Fruit fly (Drosophila melanogaster) whole organism, embryonic: ENCODE data around the gene CG13285.
A peak's percentile ranks its signal among the peaks of the same experiment; 100 is the strongest.

ENCODE experiments used
- CG10543 ChIP-seq: fragments of 200-800 bp; sonication (Bioruptor generic); optimal IDR thresholded peaks from 3 replicates; lab custom pipeline; 2017; ENCODE audit warnings: missing biosample characterization, mild to moderate bottlenecking, missing genetic modification characterization, moderate library complexity
- CG10979 ChIP-seq: fragments of 200-800 bp; sonication (Bioruptor generic); optimal IDR thresholded peaks from 2 replicates; lab custom pipeline; 2018; ENCODE audit warnings: missing biosample characterization, mild to moderate bottlenecking, missing genetic modification characterization, moderate library complexity
- CG11247 ChIP-seq: fragments of 200-800 bp; sonication (Bioruptor generic); IDR thresholded peaks from 2 replicates; pipeline ENCODE4 v1.3.6; 2022; ENCODE audit warnings: missing biosample characterization, missing genetic modification characterization
- CG14441 ChIP-seq: fragments of 200-800 bp; sonication (Bioruptor generic); IDR thresholded peaks from 2 replicates; pipeline ENCODE4 v1.3.6; 2022; ENCODE audit warnings: missing biosample characterization, missing genetic modification characterization
- CG1529 ChIP-seq: fragments of 200-800 bp; sonication (Bioruptor generic); optimal IDR thresholded peaks from 3 replicates; lab custom pipeline; 2018; ENCODE audit warnings: missing biosample characterization, missing genetic modification characterization
- CG15601 ChIP-seq: fragments of 200-800 bp; sonication (Bioruptor generic); optimal IDR thresholded peaks from 3 replicates; lab custom pipeline; 2019; ENCODE audit warnings: missing biosample characterization, mild to moderate bottlenecking, missing genetic modification characterization, moderate library complexity
- CG17328 ChIP-seq: fragments of 200-800 bp; sonication (Bioruptor generic); IDR thresholded peaks from 2 replicates; pipeline ENCODE4 v1.3.6; 2022; ENCODE audit warnings: missing biosample characterization, missing genetic modification characterization
- CG4404 ChIP-seq: fragments of 200-800 bp; sonication (Bioruptor generic); IDR thresholded peaks from 2 replicates; pipeline ENCODE4 v1.3.6; 2022; ENCODE audit warnings: missing biosample characterization, missing genetic modification characterization
- CG4730 ChIP-seq: fragments of 200-800 bp; sonication (Bioruptor generic); IDR thresholded peaks from 2 replicates; pipeline ENCODE4 v1.3.6; 2022; ENCODE audit warnings: missing biosample characterization, missing genetic modification characterization
- CG6683 ChIP-seq: fragments of 200-800 bp; sonication (Bioruptor generic); optimal IDR thresholded peaks from 2 replicates; lab custom pipeline; 2017; ENCODE audit warnings: missing biosample characterization, mild to moderate bottlenecking, missing genetic modification characterization, missing genetic modification reagents
- CG6813 ChIP-seq: fragments of 200-800 bp; sonication (Bioruptor generic); optimal IDR thresholded peaks from 2 replicates; lab custom pipeline; 2017; ENCODE audit warnings: missing biosample characterization, missing genetic modification characterization, mild to moderate bottlenecking, moderate library complexity, missing genetic modification reagents
- CG7745 ChIP-seq: fragments of 200-800 bp; sonication (Bioruptor generic); optimal IDR thresholded peaks from 2 replicates; lab custom pipeline; 2018; ENCODE audit warnings: missing biosample characterization, mild to moderate bottlenecking, missing genetic modification characterization, moderate library complexity
- CG7928 ChIP-seq: fragments of 200-800 bp; sonication (Bioruptor generic); optimal IDR thresholded peaks from 2 replicates; lab custom pipeline; 2017; ENCODE audit warnings: missing biosample characterization, mild to moderate bottlenecking, missing genetic modification characterization
- CG8944 ChIP-seq: fragments of 200-800 bp; sonication (Bioruptor generic); optimal IDR thresholded peaks from 3 replicates; lab custom pipeline; 2016; ENCODE audit warnings: missing biosample characterization, missing genetic modification characterization
- Doc2 ChIP-seq: fragments of 200-800 bp; sonication (Bioruptor generic); IDR thresholded peaks from 2 replicates; pipeline ENCODE4 v1.3.6; 2022; ENCODE audit warnings: missing biosample characterization, missing genetic modification characterization
- GATAe ChIP-seq: fragments of 200-800 bp; sonication (Bioruptor generic); conservative IDR thresholded peaks from 2 replicates; pipeline ENCODE4 v1.3.6; 2022; ENCODE audit warnings: missing biosample characterization, missing genetic modification characterization
- H15 ChIP-seq: fragments of 200-800 bp; sonication (Bioruptor generic); IDR thresholded peaks from 3 replicates; pipeline ENCODE4 v1.3.6; 2022; ENCODE audit warnings: missing biosample characterization, missing genetic modification characterization
- H2.0 ChIP-seq: fragments of 200-800 bp; sonication (Bioruptor generic); IDR thresholded peaks from 2 replicates; pipeline ENCODE4 v1.3.6; 2022; ENCODE audit warnings: missing biosample characterization, missing genetic modification characterization
- Hmr ChIP-seq: fragments of 200-800 bp; sonication (Bioruptor generic); optimal IDR thresholded peaks from 3 replicates; lab custom pipeline; 2017; ENCODE audit warnings: mild to moderate bottlenecking, missing biosample characterization, missing genetic modification reagents, missing genetic modification characterization
- Lim3 ChIP-seq: fragments of 200-800 bp; sonication (Bioruptor generic); IDR thresholded peaks from 2 replicates; pipeline ENCODE4 v1.3.6; 2022; ENCODE audit warnings: missing biosample characterization, missing genetic modification characterization
- Med ChIP-seq: fragments of 200-800 bp; sonication (Bioruptor generic); peaks from one replicate; lab custom pipeline; 2016; ENCODE audit warnings: missing biosample characterization, missing genetic modification characterization, mild to moderate bottlenecking, inconsistent platforms, moderate library complexity
- Oaz ChIP-seq: fragments of 200-800 bp; sonication (Bioruptor generic); IDR thresholded peaks from 2 replicates; pipeline ENCODE4 v1.3.6; 2022; ENCODE audit warnings: missing biosample characterization, missing genetic modification characterization
- Ptx1 ChIP-seq: fragments of 200-800 bp; sonication (Bioruptor generic); IDR thresholded peaks from 2 replicates; pipeline ENCODE4 v1.3.6; 2022; ENCODE audit warnings: missing biosample characterization, missing genetic modification characterization
- Rx ChIP-seq: fragments of 200-800 bp; sonication (Bioruptor generic); IDR thresholded peaks from 2 replicates; pipeline ENCODE4 v1.3.6; 2022; ENCODE audit warnings: missing biosample characterization, missing genetic modification characterization
- Sox100B ChIP-seq: fragments of 200-800 bp; sonication (Bioruptor generic); optimal IDR thresholded peaks from 3 replicates; lab custom pipeline; 2018; ENCODE audit warnings: missing biosample characterization, mild to moderate bottlenecking, missing genetic modification characterization
- ap ChIP-seq: fragments of 200-800 bp; sonication (Bioruptor generic); IDR thresholded peaks from 2 replicates; pipeline ENCODE4 v1.3.6; 2022; ENCODE audit warnings: missing biosample characterization, missing genetic modification characterization
- ara ChIP-seq: fragments of 200-800 bp; sonication (Bioruptor generic); IDR thresholded peaks from 2 replicates; pipeline ENCODE4 v1.3.6; 2022; ENCODE audit warnings: missing biosample characterization, missing genetic modification characterization
- chif ChIP-seq, 2 experiments: fragments of 200-800 bp; sonication (Bioruptor generic); optimal IDR thresholded peaks; 3 replicates each; lab custom pipeline; 2016; ENCODE audit warnings: missing biosample characterization in 2 of 2, missing genetic modification characterization in 2 of 2
- ci ChIP-seq: fragments of 200-800 bp; sonication (Bioruptor generic); IDR thresholded peaks from 3 replicates; pipeline ENCODE4 v1.3.6; 2022; ENCODE audit warnings: missing biosample characterization, missing genetic modification characterization
- dati ChIP-seq: fragments of 200-800 bp; sonication (Bioruptor generic); IDR thresholded peaks from 2 replicates; pipeline ENCODE4 v1.3.6; 2022; ENCODE audit warnings: missing biosample characterization, missing genetic modification characterization
- dpn ChIP-seq, 2 experiments: fragments of 200-800 bp; sonication (Bioruptor generic); optimal IDR thresholded peaks; 3 replicates each; lab custom pipeline; 2016; ENCODE audit warnings: missing biosample characterization in 2 of 2, missing genetic modification characterization in 2 of 2
- emc ChIP-seq: fragments of 200-800 bp; sonication (Bioruptor generic); optimal IDR thresholded peaks from 2 replicates; lab custom pipeline; 2016; ENCODE audit warnings: missing biosample characterization, missing genetic modification characterization
- gsb ChIP-seq: fragments of 200-800 bp; sonication (Bioruptor generic); IDR thresholded peaks from 2 replicates; pipeline ENCODE4 v1.3.6; 2022; ENCODE audit warnings: missing biosample characterization, missing genetic modification characterization
- ham ChIP-seq: fragments of 200-800 bp; sonication (Bioruptor generic); IDR thresholded peaks from 2 replicates; pipeline ENCODE4 v1.3.6; 2022; ENCODE audit warnings: missing biosample characterization, missing genetic modification characterization
- nerfin-2 ChIP-seq: fragments of 200-800 bp; sonication (Bioruptor generic); IDR thresholded peaks from 2 replicates; pipeline ENCODE4 v1.3.6; 2022; ENCODE audit warnings: missing biosample characterization, missing genetic modification characterization; ENCODE audit not compliant: partially characterized antibody
- org-1 ChIP-seq: fragments of 200-800 bp; sonication (Bioruptor generic); optimal IDR thresholded peaks from 2 replicates; lab custom pipeline; 2017; ENCODE audit warnings: missing biosample characterization, missing genetic modification characterization
- otp ChIP-seq: fragments of 200-800 bp; sonication (Bioruptor generic); IDR thresholded peaks from 3 replicates; pipeline ENCODE4, ENCODE4 v1.3.6; 2022; ENCODE audit warnings: missing biosample characterization, missing genetic modification characterization
- prd ChIP-seq, 3 experiments: fragments of >200 bp in 2 of 3; fragments of 200-800 bp in 1 of 3; sonication (Bioruptor generic) in 1 of 3; optimal IDR thresholded peaks in 2 of 3; IDR thresholded peaks in 1 of 3; 2 replicates in 2 of 3; 3 replicates in 1 of 3; pipeline versions ENCODE4 v1.3.6 to Lab custom; 2017 to 2022; ENCODE audit warnings: missing biosample characterization in 1 of 3, missing genetic modification characterization in 1 of 3
- row ChIP-seq: fragments of 200-800 bp; sonication (Bioruptor generic); IDR thresholded peaks from 3 replicates; pipeline ENCODE4 v1.3.6; 2022; ENCODE audit warnings: missing biosample characterization, missing genetic modification characterization
- sens ChIP-seq: fragments of 200-800 bp; sonication (Bioruptor generic); peaks from one replicate; lab custom pipeline; 2016; ENCODE audit warnings: missing biosample characterization, missing genetic modification characterization
- shn ChIP-seq: fragments of 200-800 bp; sonication (Bioruptor generic); optimal IDR thresholded peaks from 3 replicates; lab custom pipeline; 2016; ENCODE audit warnings: missing biosample characterization, missing genetic modification characterization
- sim ChIP-seq: fragments of 200-800 bp; sonication (Bioruptor generic); IDR thresholded peaks from 2 replicates; pipeline ENCODE4 v1.3.6; 2022; ENCODE audit warnings: missing biosample characterization, missing genetic modification characterization
- sob ChIP-seq: fragments of 200-800 bp; sonication (Bioruptor generic); IDR thresholded peaks from 2 replicates; pipeline ENCODE4 v1.3.6; 2022; ENCODE audit warnings: missing biosample characterization, missing genetic modification characterization
- sqz ChIP-seq: fragments of 200-800 bp; sonication (Bioruptor generic); optimal IDR thresholded peaks from 3 replicates; lab custom pipeline; 2018; ENCODE audit warnings: missing biosample characterization, mild to moderate bottlenecking, missing genetic modification characterization
- stwl ChIP-seq: fragments of 200-800 bp; sonication (Bioruptor generic); optimal IDR thresholded peaks from 3 replicates; lab custom pipeline; 2018; ENCODE audit warnings: missing biosample characterization, mild to moderate bottlenecking, missing genetic modification characterization, moderate library complexity
- usp ChIP-seq: fragments of >200 bp; optimal IDR thresholded peaks from 2 replicates; lab custom pipeline; 2017; ENCODE audit warnings: missing biosample characterization, missing genetic modification characterization
- wek ChIP-seq: fragments of 200-800 bp; sonication (Bioruptor generic); optimal IDR thresholded peaks from 3 replicates; lab custom pipeline; 2018; ENCODE audit warnings: missing biosample characterization, mild to moderate bottlenecking, missing genetic modification characterization, moderate library complexity
- zf30C ChIP-seq: fragments of 200-800 bp; sonication (Bioruptor generic); optimal IDR thresholded peaks from 3 replicates; lab custom pipeline; 2018; ENCODE audit warnings: missing biosample characterization, mild to moderate bottlenecking, missing genetic modification characterization
- zfh2 ChIP-seq: fragments of 200-800 bp; sonication (Bioruptor generic); optimal IDR thresholded peaks from 2 replicates; lab custom pipeline; 2016; ENCODE audit warnings: missing biosample characterization, missing genetic modification characterization

The CG13285 gene

DNA sequence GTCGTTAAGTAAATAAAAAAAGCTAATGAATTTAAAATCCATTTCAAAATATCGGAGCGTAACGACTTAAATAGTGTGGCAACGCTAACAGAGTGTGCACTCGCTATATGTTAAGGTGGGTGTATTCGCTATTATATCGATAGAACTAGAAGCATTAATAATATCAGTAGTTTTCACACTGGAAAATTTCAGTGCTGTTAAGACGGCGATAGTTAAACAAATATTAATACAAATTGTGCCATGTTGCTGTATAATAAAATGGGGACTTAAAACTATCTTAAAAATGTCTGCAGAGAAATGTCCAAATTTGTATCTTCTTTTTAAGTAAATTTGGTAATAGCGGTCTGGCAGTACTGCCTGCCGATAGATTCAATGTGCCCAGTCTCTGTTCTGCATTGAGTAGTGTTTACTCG lies 47.7 kb upstream of the CG13285 start (continued):
- TF ChIP-seq ara (GFP tag; lab: Robert Waterston, UW): peak; percentile 77
- TF ChIP-seq CG4404 (GFP tag; lab: Robert Waterston, UW): peak; percentile 90
- peak; percentile 93 for TF ChIP-seq zfh2 (GFP tag; lab: Kevin White, UChicago)
- no peak for TF ChIP-seq CG7745 (tag; lab: Kevin White, UChicago)
- TF ChIP-seq dati (GFP tag; lab: Robert Waterston, UW): peak; percentile 80
- TF ChIP-seq CG6813 (GFP tag; lab: Kevin White, UChicago): no peak
- TF ChIP-seq wek (GFP tag; lab: Kevin White, UChicago): peak; percentile 0
- no peak for TF ChIP-seq CG10543 (GFP tag; lab: Kevin White, UChicago)
- TF ChIP-seq CG7928 (GFP tag; lab: Kevin White, UChicago): peak; percentile 52
- TF ChIP-seq zf30C (GFP tag; lab: Kevin White, UChicago): peak; percentile 84
- no peak for TF ChIP-seq CG15601 (tag; lab: Kevin White, UChicago)
- TF ChIP-seq Lim3: peak; percentile 74
- TF ChIP-seq H2.0: peak; percentile 90
- peak; percentile 80 for TF ChIP-seq Hmr (GFP tag; lab: Kevin White, UChicago)
- peak; percentile 21 for TF ChIP-seq CG1529 (GFP tag; lab: Kevin White, UChicago)
- peak; percentile 91 for TF ChIP-seq sob (GFP tag; lab: Robert Waterston, UW)
- peak; percentile 80 to 87 for TF ChIP-seq chif (GFP tag; optimal IDR thresholded peaks at IDR 0.05; lab: Kevin White, UChicago)
- peak; percentile 77 for TF ChIP-seq gsb (GFP tag; lab: Robert Waterston, UW)
- TF ChIP-seq CG6683 (GFP tag; lab: Kevin White, UChicago): no peak
- peak; percentile 73; the same call in 1 of the 2 replicates for TF ChIP-seq Doc2 (GFP tag; lab: Robert Waterston, UW)
- TF ChIP-seq org-1 (GFP tag; lab: Kevin White, UChicago): peak; percentile 38
- TF ChIP-seq Ptx1: peak; percentile 96
- TF ChIP-seq GATAe: peak; percentile 55; the same call in 1 of the 2 replicates
- peak; percentile 92 for TF ChIP-seq Rx (GFP tag; lab: Robert Waterston, UW)
- peak; percentile 62; the same call in 1 of the 2 replicates for TF ChIP-seq nerfin-2 (GFP tag; lab: Robert Waterston, UW)
- TF ChIP-seq H15: peak; percentile 88
- TF ChIP-seq Sox100B (GFP tag; lab: Kevin White, UChicago): no peak
- TF ChIP-seq ap: peak; percentile 84
- TF ChIP-seq emc: peak; percentile 76
- peak; percentile 86 for TF ChIP-seq CG8944 (GFP tag; lab: Kevin White, UChicago)
- peak; percentile 89 for TF ChIP-seq shn (GFP tag; lab: Kevin White, UChicago)
- peak; percentile 85 for TF ChIP-seq CG4730
- peak; percentile 85 for TF ChIP-seq Oaz
- TF ChIP-seq row (GFP tag; lab: Robert Waterston, UW): peak; percentile 95
- no peak for TF ChIP-seq usp (GFP tag; lab: Kevin White, UChicago)

DNA sequence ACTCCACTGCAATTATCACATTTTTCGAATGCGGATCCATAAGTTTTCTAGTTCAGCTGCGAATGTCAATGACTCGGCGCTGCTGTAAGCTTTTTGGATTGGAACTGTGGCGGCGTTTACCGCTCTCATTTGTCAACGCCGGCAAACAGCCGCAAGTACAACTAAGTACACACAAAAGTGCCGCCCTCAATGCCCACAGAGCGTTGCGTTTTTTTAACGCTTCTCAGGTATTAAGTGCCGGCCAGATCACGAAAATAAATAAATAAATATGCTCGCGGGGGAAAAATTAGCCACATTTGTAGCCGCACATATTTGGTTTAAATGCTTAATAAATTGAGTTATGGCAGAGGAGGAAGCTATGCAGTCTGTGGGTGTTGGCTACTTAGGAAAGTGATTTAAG lies 46.0 kb upstream of the CG13285 start:
- 0 out of 2 replicates have a peak, but pooled peaks have one; percentile 23 for TF ChIP-seq CG11247
- TF ChIP-seq stwl (tag; lab: Kevin White, UChicago): no peak
- peak; percentile 7 for TF ChIP-seq sqz (GFP tag; lab: Kevin White, UChicago)
- TF ChIP-seq ham (GFP tag; lab: Robert Waterston, UW): no peak
- no peak for TF ChIP-seq ci (GFP tag; lab: Robert Waterston, UW)
- TF ChIP-seq sens: peak; percentile 33
- peak; percentile 74 for TF ChIP-seq Med (GFP tag; lab: Kevin White, UChicago)
- TF ChIP-seq sim: no peak
- 0 out of 2 replicates have a peak, but pooled peaks have one; percentile 9 for TF ChIP-seq CG14441 (GFP tag; lab: Robert Waterston, UW)
- 0 out of 2 replicates have a peak, but pooled peaks have one; percentile 25 for TF ChIP-seq CG17328 (GFP tag; lab: Robert Waterston, UW)
- TF ChIP-seq CG10979 (tag; lab: Kevin White, UChicago): no peak
- TF ChIP-seq otp (GFP tag; lab: Robert Waterston, UW): 0 out of 3 replicates have a peak, but pooled peaks have one; percentile 55
- no peak for TF ChIP-seq dpn (GFP tag; optimal IDR thresholded peaks at IDR 0.05; lab: Kevin White, UChicago)
- no peak for TF ChIP-seq prd (optimal IDR thresholded peaks at IDR 0.05; lab: Kevin White, UChicago)
- TF ChIP-seq prd (GFP tag; IDR thresholded peaks at IDR 0.05; lab: Robert Waterston, UW): 0 out of 3 replicates have a peak, but pooled peaks have one; percentile 9
- TF ChIP-seq, all 482 proteins: peak for 8
